Worm (Caenorhabditis elegans): Measurements from ENCODE around the gene C10B5.3.

DNA sequence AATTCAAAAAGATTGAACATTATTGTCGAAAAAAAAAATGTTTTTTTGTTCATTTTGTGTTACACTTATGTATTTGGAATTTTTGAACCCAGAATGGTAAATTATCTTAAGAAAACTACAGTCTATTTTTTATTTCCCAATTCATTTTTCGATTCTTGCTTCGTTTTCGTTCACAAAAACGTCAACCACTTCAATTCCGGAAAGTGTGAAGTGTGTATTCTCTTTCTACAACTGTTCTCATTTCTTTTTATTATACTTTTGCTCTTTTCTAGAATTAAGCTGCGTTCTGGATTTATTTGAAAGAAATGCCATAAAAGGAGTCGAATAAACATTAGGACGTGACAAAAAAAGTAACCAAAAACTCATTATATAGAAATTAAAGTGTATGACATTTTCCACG, 34.3 kb upstream of the C10B5.3 start, which contains the start of gene F41E6.1:
- TF ChIP-seq nhr-111 (GFP tag; optimal IDR thresholded peaks at IDR 0.05) (no peak), pqm-1 (tag; optimal IDR thresholded peaks at IDR 0.05) (no peak), mdl-1 (tag; optimal IDR thresholded peaks at IDR 0.05) (no peak), gei-8 (GFP tag; optimal IDR thresholded peaks at IDR 0.05) (no peak), zip-2 (tag; optimal IDR thresholded peaks at IDR 0.05) (no peak), ztf-11 (tag; optimal IDR thresholded peaks at IDR 0.05) (no peak), egl-27 (tag; optimal IDR thresholded peaks at IDR 0.05) (no peak), F26F4.8 (GFP tag; conservative IDR thresholded peaks at IDR 0.05) (no peak), mep-1 (tag; optimal IDR thresholded peaks at IDR 0.05) (no peak), daf-8 (GFP tag; IDR thresholded peaks at IDR 0.05) (no peak), pha-4 (GFP tag; IDR thresholded peaks at IDR 0.05) (no peak), pha-4 (tag; optimal IDR thresholded peaks at IDR 0.05) (no peak), ceh-82 (tag; optimal IDR thresholded peaks at IDR 0.05) (no peak)

All from whole organism, L4 larva.